Worm (Caenorhabditis elegans): ENCODE results near the gene T20B12.7.

- TF ChIP-seq snpc-4 (tag; optimal IDR thresholded peaks at IDR 0.05) (peak; percentile 38), nhr-237 (tag; optimal IDR thresholded peaks at IDR 0.05) (no peak), fos-1 (tag; optimal IDR thresholded peaks at IDR 0.05) (peak; percentile 33), lin-13 (GFP tag; optimal IDR thresholded peaks at IDR 0.05) (no peak), nhr-12 (tag; optimal IDR thresholded peaks at IDR 0.05) (no peak), nhr-23 (tag; optimal IDR thresholded peaks at IDR 0.05) (no peak), nhr-77 (tag; optimal IDR thresholded peaks at IDR 0.05) (no peak), nhr-6 (tag; optimal IDR thresholded peaks at IDR 0.05) (no peak), nhr-25 (tag; optimal IDR thresholded peaks at IDR 0.05) (no peak), peb-1 (tag; optimal IDR thresholded peaks at IDR 0.05) (no peak)
These were observed 8.5 kb upstream of the T20B12.7 start for ce11 chrIII:7387359-7387758.

Data from whole organism, L2 larva.